Worm (Caenorhabditis elegans): ENCODE data around the gene sqt-1.

DNA sequence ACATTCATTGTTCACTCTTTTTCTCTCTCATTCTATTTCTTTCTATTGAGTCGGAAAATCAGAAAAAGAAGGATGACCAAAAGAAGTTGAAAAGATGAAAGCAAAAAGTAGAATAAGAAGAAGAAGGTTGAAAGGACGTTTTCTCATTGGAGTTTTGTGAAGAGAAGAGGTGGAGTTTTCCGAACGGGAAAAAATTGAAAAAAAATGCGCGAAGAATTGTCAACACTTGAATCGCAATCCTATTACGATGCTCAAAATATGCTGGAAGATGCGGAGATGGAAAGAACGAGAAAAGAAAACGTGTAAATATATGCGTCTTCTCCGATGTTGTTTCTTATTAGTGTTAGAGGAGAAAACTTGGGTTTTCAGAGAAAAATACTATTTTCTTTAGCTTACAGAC, 4.3 kb downstream of the sqt-1 start:
- no peak for TF ChIP-seq atf-7 (tag; optimal IDR thresholded peaks at IDR 0.05)
- TF ChIP-seq egrh-3 (GFP tag; IDR thresholded peaks at IDR 0.05): no peak
- TF ChIP-seq aptf-2 (GFP tag; conservative IDR thresholded peaks at IDR 0.05): no peak
- no peak for TF ChIP-seq ceh-91 (GFP tag; IDR thresholded peaks at IDR 0.05)
- TF ChIP-seq mxl-1 (tag; optimal IDR thresholded peaks at IDR 0.05): no peak
- no peak for TF ChIP-seq tbp1 (GFP tag; optimal IDR thresholded peaks at IDR 0.05)
- no peak for TF ChIP-seq F37B4.10 (GFP tag; IDR thresholded peaks at IDR 0.05)

Measured in whole organism, young adult.